Fruit fly (Drosophila melanogaster): ENCODE results near the gene Qsox3.

Gene Qsox3

dm6 chr3R:21954056-21954650 lies 42.5 kb downstream of the Qsox3 start:
- TF ChIP-seq CG11617 (GFP tag; optimal IDR thresholded peaks at IDR 0.05) = peak; percentile 24
- no peak for TF ChIP-seq cnc (optimal IDR thresholded peaks at IDR 0.05)
- peak; percentile 22 for TF ChIP-seq CG33017 (tag; optimal IDR thresholded peaks at IDR 0.05)
- TF ChIP-seq kay (GFP tag; ENCODE audit: borderline replicate concordance) = peak; percentile 82
- peak; percentile 26 for TF ChIP-seq tj (GFP tag; optimal IDR thresholded peaks at IDR 0.05)
- peak; percentile 31 for TF ChIP-seq Hr96 (GFP tag; optimal IDR thresholded peaks at IDR 0.05)

- TF ChIP-seq Clk (GFP tag; optimal IDR thresholded peaks at IDR 0.05) = no peak
- no peak for TF ChIP-seq CG14711 (tag; optimal IDR thresholded peaks at IDR 0.05)
- no peak for TF ChIP-seq Mnt (GFP tag; optimal IDR thresholded peaks at IDR 0.05)
- no peak for TF ChIP-seq toe (GFP tag; optimal IDR thresholded peaks at IDR 0.05)
- TF ChIP-seq CG7101 (tag; optimal IDR thresholded peaks at IDR 0.05) = no peak
- no peak for TF ChIP-seq pad (GFP tag; optimal IDR thresholded peaks at IDR 0.05)
- TF ChIP-seq CG1620 (GFP tag; optimal IDR thresholded peaks at IDR 0.05) = no peak
- no peak for TF ChIP-seq Hr96 (GFP tag; optimal IDR thresholded peaks at IDR 0.05)
- TF ChIP-seq cic (GFP tag; optimal IDR thresholded peaks at IDR 0.05) = no peak
- TF ChIP-seq tj (GFP tag; optimal IDR thresholded peaks at IDR 0.05) = no peak
- TF ChIP-seq CG7045 (GFP tag; optimal IDR thresholded peaks at IDR 0.05) = no peak
- TF ChIP-seq CG33017 (tag; optimal IDR thresholded peaks at IDR 0.05) = no peak
- no peak for TF ChIP-seq ovo (GFP tag; optimal IDR thresholded peaks at IDR 0.05)
- no peak for TF ChIP-seq kay (GFP tag; ENCODE audit: borderline replicate concordance)
- no peak for TF ChIP-seq cnc (optimal IDR thresholded peaks at IDR 0.05)
- no peak for TF ChIP-seq CG5204 (GFP tag; optimal IDR thresholded peaks at IDR 0.05)
- no peak for TF ChIP-seq Crg-1 (GFP tag; optimal IDR thresholded peaks at IDR 0.05)
- TF ChIP-seq CG11617 (GFP tag; optimal IDR thresholded peaks at IDR 0.05) = no peak
- no peak for TF ChIP-seq bab1 (GFP tag; optimal IDR thresholded peaks at IDR 0.05)
- TF ChIP-seq CG12768 (GFP tag; optimal IDR thresholded peaks at IDR 0.05) = no peak
Observed at dm6 chr3R:21956340-21956739, 44.7 kb downstream of the Qsox3 start.
